Fruit fly (Drosophila melanogaster) whole organism, prepupa: Measurements from ENCODE around the gene CG34039.

Experiments used
- Blimp-1 ChIP-seq: fragments of 200-800 bp; sonication (Bioruptor generic); optimal IDR thresholded peaks from 3 replicates; lab custom pipeline; 2017; ENCODE audit warnings: missing biosample characterization, missing genetic modification characterization, mild to moderate bottlenecking, moderate library complexity, missing genetic modification reagents
- CG10631 ChIP-seq: fragments of 200-800 bp; sonication (Bioruptor generic); optimal IDR thresholded peaks from 2 replicates; lab custom pipeline; 2016; ENCODE audit warnings: missing biosample characterization, missing genetic modification characterization
- CG11294 ChIP-seq: fragments of 200-800 bp; sonication (Bioruptor generic); IDR thresholded peaks from 2 replicates; pipeline ENCODE4 v1.3.6; 2022; ENCODE audit warnings: missing biosample characterization, missing genetic modification characterization
- CG11762 ChIP-seq: fragments of 200-800 bp; sonication (Bioruptor generic); optimal IDR thresholded peaks from 3 replicates; lab custom pipeline; 2016; ENCODE audit warnings: missing biosample characterization, missing genetic modification characterization; ENCODE audit not compliant: insufficient read depth
- CG11902 ChIP-seq: fragments of 200-800 bp; sonication (Bioruptor generic); optimal IDR thresholded peaks from 3 replicates; lab custom pipeline; 2016; ENCODE audit warnings: missing biosample characterization, missing genetic modification characterization
- CG15336 ChIP-seq: fragments of 200-800 bp; sonication (Bioruptor generic); IDR thresholded peaks from 2 replicates; pipeline ENCODE4 v1.3.6; 2022; ENCODE audit warnings: missing biosample characterization, missing genetic modification characterization
- CG3032 ChIP-seq: fragments of 200-800 bp; optimal IDR thresholded peaks from 2 replicates; lab custom pipeline; 2019; ENCODE audit warnings: missing biosample characterization, mild to moderate bottlenecking, missing genetic modification characterization, moderate library complexity
- CG31627 ChIP-seq: fragments of 200-800 bp; sonication (Bioruptor generic); optimal IDR thresholded peaks from 3 replicates; lab custom pipeline; 2016; ENCODE audit warnings: missing biosample characterization, missing genetic modification characterization
- CG32006 ChIP-seq: fragments of 200-800 bp; sonication (Bioruptor generic); optimal IDR thresholded peaks from 3 replicates; lab custom pipeline; 2017; ENCODE audit warnings: missing biosample characterization, mild to moderate bottlenecking, missing genetic modification characterization
- CG3919 ChIP-seq: fragments of 200-800 bp; sonication (Bioruptor generic); optimal IDR thresholded peaks from 3 replicates; lab custom pipeline; 2016; ENCODE audit warnings: missing biosample characterization, missing genetic modification characterization
- CG4318 ChIP-seq: fragments of 200-800 bp; sonication (Bioruptor generic); optimal IDR thresholded peaks from 3 replicates; lab custom pipeline; 2017; ENCODE audit warnings: missing biosample characterization, mild to moderate bottlenecking, missing genetic modification characterization
- CG6163 ChIP-seq: fragments of 200-800 bp; sonication (Bioruptor generic); IDR thresholded peaks from 3 replicates; pipeline ENCODE4 v1.3.6; 2022; ENCODE audit warnings: missing biosample characterization, missing genetic modification characterization
- CG6276 ChIP-seq: fragments of 200-800 bp; sonication (Bioruptor generic); optimal IDR thresholded peaks from 2 replicates; lab custom pipeline; 2017; ENCODE audit warnings: missing biosample characterization, mild to moderate bottlenecking, missing genetic modification characterization
- CG6792 ChIP-seq: fragments of 200-800 bp; sonication (Bioruptor generic); optimal IDR thresholded peaks from 3 replicates; lab custom pipeline; 2016; ENCODE audit warnings: missing biosample characterization, missing genetic modification characterization
- CG6808 ChIP-seq: fragments of 200-800 bp; sonication (Bioruptor generic); optimal IDR thresholded peaks from 3 replicates; lab custom pipeline; 2017; ENCODE audit warnings: missing biosample characterization, missing genetic modification characterization, mild to moderate bottlenecking, moderate library complexity, missing genetic modification reagents
- CG6854 ChIP-seq: fragments of 200-800 bp; sonication (Bioruptor generic); optimal IDR thresholded peaks from 2 replicates; lab custom pipeline; 2017; ENCODE audit warnings: missing biosample characterization, mild to moderate bottlenecking, missing genetic modification characterization
- CG7368 ChIP-seq: fragments of 200-800 bp; sonication (Bioruptor generic); optimal IDR thresholded peaks from 3 replicates; lab custom pipeline; 2016; ENCODE audit warnings: missing biosample characterization, missing genetic modification characterization
- CG8119 ChIP-seq: fragments of 200-800 bp; sonication (Bioruptor generic); IDR thresholded peaks from 3 replicates; pipeline ENCODE4 v1.3.6; 2022; ENCODE audit warnings: missing biosample characterization, missing genetic modification characterization
- CG8319 ChIP-seq: fragments of 200-800 bp; sonication (Bioruptor generic); optimal IDR thresholded peaks from 3 replicates; lab custom pipeline; 2016; ENCODE audit warnings: missing biosample characterization, missing genetic modification characterization
- CG8632 ChIP-seq: fragments of 200-800 bp; sonication (Bioruptor generic); optimal IDR thresholded peaks from 3 replicates; lab custom pipeline; 2016; ENCODE audit warnings: missing biosample characterization, missing genetic modification characterization
- CG9139 ChIP-seq: fragments of 200-800 bp; sonication (Bioruptor generic); optimal IDR thresholded peaks from 3 replicates; lab custom pipeline; 2017; ENCODE audit warnings: missing biosample characterization, mild to moderate bottlenecking, missing genetic modification characterization
- Eip75B ChIP-seq: fragments of 200-800 bp; sonication (Bioruptor generic); optimal IDR thresholded peaks from 3 replicates; lab custom pipeline; 2016; ENCODE audit warnings: missing biosample characterization, missing genetic modification characterization
- Ets21C ChIP-seq: fragments of 200-800 bp; sonication (Bioruptor generic); optimal IDR thresholded peaks from 3 replicates; lab custom pipeline; 2016; ENCODE audit warnings: missing biosample characterization, missing genetic modification characterization
- Gug ChIP-seq: fragments of 200-800 bp; sonication (Bioruptor generic); IDR thresholded peaks from 2 replicates; pipeline ENCODE4 v1.3.6; 2022; ENCODE audit warnings: missing biosample characterization, missing genetic modification characterization
- Hr38 ChIP-seq: sonication (Bioruptor generic); optimal IDR thresholded peaks from 2 replicates; lab custom pipeline; 2016; ENCODE audit warnings: missing biosample characterization, missing genetic modification characterization
- Hr39 ChIP-seq: fragments of 200-800 bp; sonication (Bioruptor generic); optimal IDR thresholded peaks from 2 replicates; lab custom pipeline; 2016; ENCODE audit warnings: missing biosample characterization, missing genetic modification characterization
- Hr4 ChIP-seq: fragments of 200-800 bp; sonication (Bioruptor generic); optimal IDR thresholded peaks from 3 replicates; lab custom pipeline; 2016; ENCODE audit warnings: missing biosample characterization, missing genetic modification characterization
- Met ChIP-seq: fragments of 200-800 bp; sonication (Bioruptor generic); optimal IDR thresholded peaks from 3 replicates; lab custom pipeline; 2016; ENCODE audit warnings: missing biosample characterization, missing genetic modification characterization
- OdsH ChIP-seq: fragments of 200-800 bp; sonication (Bioruptor generic); optimal IDR thresholded peaks from 3 replicates; lab custom pipeline; 2016; ENCODE audit warnings: missing biosample characterization, missing genetic modification characterization
- Sox102F ChIP-seq: fragments of 200-800 bp; sonication (Bioruptor generic); optimal IDR thresholded peaks from 2 replicates; lab custom pipeline; 2016; ENCODE audit warnings: missing biosample characterization, mild to moderate bottlenecking, missing genetic modification characterization
- Sox15 ChIP-seq: fragments of 200-800 bp; sonication (Bioruptor generic); optimal IDR thresholded peaks from 3 replicates; lab custom pipeline; 2016; ENCODE audit warnings: missing biosample characterization, missing genetic modification characterization
- acj6 ChIP-seq: fragments of 200-800 bp; sonication (Bioruptor generic); optimal IDR thresholded peaks from 3 replicates; lab custom pipeline; 2016; ENCODE audit warnings: missing biosample characterization, missing genetic modification characterization
- cyc ChIP-seq: fragments of 200-800 bp; sonication (Bioruptor generic); optimal IDR thresholded peaks from 3 replicates; lab custom pipeline; 2016; ENCODE audit warnings: missing biosample characterization, missing genetic modification characterization
- dac ChIP-seq: fragments of 200-800 bp; sonication (Bioruptor generic); optimal IDR thresholded peaks from 2 replicates; lab custom pipeline; 2017; ENCODE audit warnings: missing biosample characterization, mild to moderate bottlenecking, missing genetic modification characterization
- eg ChIP-seq: fragments of 200-800 bp; sonication (Bioruptor generic); IDR thresholded peaks from 3 replicates; pipeline ENCODE4 v1.3.6; 2022; ENCODE audit warnings: missing biosample characterization, missing genetic modification characterization
- esn ChIP-seq: fragments of 200-800 bp; sonication (Bioruptor generic); optimal IDR thresholded peaks from 2 replicates; lab custom pipeline; 2016; ENCODE audit warnings: missing biosample characterization, mild to moderate bottlenecking, missing genetic modification characterization, moderate library complexity
- fd85E ChIP-seq: fragments of 200-800 bp; sonication (Bioruptor generic); optimal IDR thresholded peaks from 3 replicates; lab custom pipeline; 2016; ENCODE audit warnings: missing biosample characterization, missing genetic modification characterization
- fkh ChIP-seq: fragments of 200-800 bp; sonication (Bioruptor generic); optimal IDR thresholded peaks from 3 replicates; lab custom pipeline; 2017; ENCODE audit warnings: missing biosample characterization, mild to moderate bottlenecking, missing genetic modification characterization, moderate library complexity
- net ChIP-seq: fragments of 200-800 bp; sonication (Bioruptor generic); optimal IDR thresholded peaks from 3 replicates; lab custom pipeline; 2016; ENCODE audit warnings: missing biosample characterization, missing genetic modification characterization
- pdm3 ChIP-seq: fragments of 200-800 bp; sonication (Bioruptor generic); optimal IDR thresholded peaks from 3 replicates; lab custom pipeline; 2016; ENCODE audit warnings: missing biosample characterization, missing genetic modification characterization
- salr ChIP-seq, 2 experiments: fragments of 200-800 bp; sonication (Bioruptor generic); optimal IDR thresholded peaks; 3 replicates each; lab custom pipeline; 2016 to 2018; ENCODE audit warnings: missing biosample characterization in 2 of 2, missing genetic modification characterization in 2 of 2, mild to moderate bottlenecking in 1 of 2
- ss ChIP-seq, 2 experiments: fragments of 200-800 bp; sonication (Bioruptor generic); optimal IDR thresholded peaks; 2 replicates in 1 of 2; 3 replicates in 1 of 2; lab custom pipeline; 2017 to 2018; ENCODE audit warnings: mild to moderate bottlenecking in 2 of 2, missing biosample characterization in 2 of 2, missing genetic modification characterization in 2 of 2, moderate library complexity in 1 of 2
- svp ChIP-seq: fragments of 200-800 bp; sonication (Bioruptor generic); peaks from one replicate; lab custom pipeline; 2016; ENCODE audit warnings: missing biosample characterization, missing genetic modification characterization
- topi ChIP-seq: fragments of 200-800 bp; sonication (Bioruptor generic); optimal IDR thresholded peaks from 3 replicates; lab custom pipeline; 2016; ENCODE audit warnings: missing biosample characterization, missing genetic modification characterization
- vri ChIP-seq: fragments of 200-800 bp; sonication (Bioruptor generic); optimal IDR thresholded peaks from 3 replicates; lab custom pipeline; 2016; ENCODE audit warnings: missing biosample characterization, mild to moderate bottlenecking, missing genetic modification characterization

Gene CG34039

DNA sequence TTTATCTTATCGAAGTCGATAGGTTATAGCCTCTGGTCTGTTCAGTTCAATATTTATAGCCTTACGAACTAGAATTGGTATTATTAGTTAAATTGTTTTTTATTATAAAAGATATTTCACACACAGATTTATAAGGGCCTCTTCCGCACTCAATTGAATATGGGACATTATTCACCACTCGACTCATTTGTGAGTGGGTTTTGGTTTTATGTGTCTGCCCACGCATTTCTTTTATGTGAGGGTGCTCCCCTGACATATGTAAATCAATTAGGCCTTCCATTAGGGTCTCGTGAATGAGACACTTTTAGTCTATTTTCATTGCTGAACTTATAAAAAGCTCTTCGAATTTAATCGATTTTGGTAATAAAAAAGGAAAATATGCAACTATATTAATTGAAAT, 8.2 kb upstream of the CG34039 start:
- TF ChIP-seq CG7368 (no peak), Blimp-1 (no peak), CG11902 (GFP tag; lab: Kevin White, UChicago) (no peak), net (GFP tag; lab: Kevin White, UChicago) (no peak), CG11762 (GFP tag; lab: Kevin White, UChicago) (no peak)

DNA sequence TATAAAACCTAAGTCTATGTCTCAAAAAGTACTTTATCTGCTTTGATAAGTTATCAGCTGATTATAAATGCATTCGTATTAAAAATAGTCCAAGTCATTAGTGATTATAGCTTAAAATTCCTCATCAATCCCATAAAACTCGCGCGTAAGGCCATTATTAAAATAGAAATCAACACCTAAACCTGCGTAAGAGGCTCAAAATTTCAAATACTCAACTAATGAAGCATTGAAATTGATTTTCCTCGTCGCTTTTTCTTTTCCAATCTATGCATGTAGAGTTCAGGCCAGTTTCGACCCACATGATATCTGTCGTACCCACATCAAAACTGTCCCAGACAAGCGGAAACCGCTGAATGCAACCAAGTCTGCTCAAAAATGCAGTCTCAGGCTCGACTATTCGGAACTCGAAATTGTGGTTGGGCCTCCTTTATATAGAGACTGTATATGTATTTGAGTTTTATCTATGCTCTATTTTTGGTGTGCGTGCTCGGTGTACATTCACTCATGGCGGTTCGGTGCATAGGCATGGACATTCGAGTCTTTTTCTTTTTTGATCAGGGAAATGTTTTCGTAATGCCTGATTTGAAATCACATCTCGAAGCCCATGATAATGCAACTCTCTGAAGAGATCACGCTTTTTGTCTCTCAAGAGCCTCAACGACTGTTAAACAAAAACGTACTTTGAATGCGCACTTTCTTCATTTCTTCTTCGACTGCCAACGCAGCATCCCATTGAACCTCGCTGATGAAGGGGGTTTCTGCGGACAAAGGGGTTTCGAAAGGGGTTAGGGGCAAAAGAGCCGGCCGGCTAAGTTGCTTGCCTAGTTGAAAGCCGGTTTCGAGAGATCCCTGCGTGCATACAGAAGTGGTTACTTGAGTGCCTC, 7.5 kb upstream of the CG34039 start:
- no peak for TF ChIP-seq Ets21C (GFP tag; lab: Kevin White, UChicago)
- no peak for TF ChIP-seq CG6854 (GFP tag; lab: Kevin White, UChicago)
- no peak for TF ChIP-seq Hr39 (GFP tag; lab: Kevin White, UChicago)
- TF ChIP-seq dac = no peak
- TF ChIP-seq topi (GFP tag; lab: Kevin White, UChicago) = no peak

dm6 chr3L:14552925-14553239, 6.9 kb upstream of the CG34039 start:
- TF ChIP-seq CG11902 (GFP tag; lab: Kevin White, UChicago) (peak; percentile 85), Sox15 (GFP tag; lab: Kevin White, UChicago) (peak; percentile 85), CG8632 (GFP tag; lab: Kevin White, UChicago) (peak; percentile 91), CG4318 (peak; percentile 90), Hr39 (GFP tag; lab: Kevin White, UChicago) (peak; percentile 54), CG6792 (GFP tag; lab: Kevin White, UChicago) (peak; percentile 93), CG31627 (GFP tag; lab: Kevin White, UChicago) (peak; percentile 33), CG6276 (peak; percentile 91), CG32006 (peak; percentile 94), CG8319 (GFP tag; lab: Kevin White, UChicago) (peak; percentile 93), Gug (peak; percentile 87), Hr38 (GFP tag; lab: Kevin White, UChicago) (no peak), net (GFP tag; lab: Kevin White, UChicago) (peak; percentile 94), cyc (GFP tag; lab: Kevin White, UChicago) (peak; percentile 63), CG9139 (peak; percentile 95), fkh (GFP tag; lab: Kevin White, UChicago) (no peak), fd85E (GFP tag; lab: Kevin White, UChicago) (peak; percentile 80), Met (GFP tag; lab: Kevin White, UChicago) (peak; percentile 61), vri (GFP tag; lab: Kevin White, UChicago) (peak; percentile 26), CG7368 (peak; percentile 93), acj6 (GFP tag; lab: Kevin White, UChicago) (peak; percentile 96), salr (GFP tag; optimal IDR thresholded peaks at IDR 0.05; lab: Kevin White, UChicago) (peak; percentile 92 to 96), pdm3 (GFP tag; lab: Kevin White, UChicago) (peak; percentile 94), OdsH (GFP tag; lab: Kevin White, UChicago) (peak; percentile 96), Eip75B (GFP tag; lab: Kevin White, UChicago) (peak; percentile 97), CG6808 (GFP tag; lab: Kevin White, UChicago) (peak; percentile 96), CG3919 (GFP tag; lab: Kevin White, UChicago) (peak; percentile 98), eg (GFP tag; lab: Robert Waterston, UW) (peak; percentile 92), Ets21C (GFP tag; lab: Kevin White, UChicago) (no peak), CG3032 (tag; lab: Kevin White, UChicago) (peak; percentile 94), CG6163 (GFP tag; lab: Robert Waterston, UW) (peak; percentile 98), Hr4 (GFP tag; lab: Kevin White, UChicago) (peak; percentile 94), esn (GFP tag; lab: Kevin White, UChicago) (peak; percentile 76), CG6854 (GFP tag; lab: Kevin White, UChicago) (no peak), dac (peak; percentile 90), CG11762 (GFP tag; lab: Kevin White, UChicago) (peak; percentile 93), CG11294 (peak; percentile 80), CG8119 (peak; percentile 94), ss (GFP tag; optimal IDR thresholded peaks at IDR 0.05; lab: Kevin White, UChicago) (peak; percentile 97 to 98), topi (GFP tag; lab: Kevin White, UChicago) (peak; percentile 80), CG15336 (GFP tag; lab: Robert Waterston, UW) (peak; percentile 95), Sox102F (peak; percentile 54), CG10631 (GFP tag; lab: Kevin White, UChicago) (peak; percentile 98), svp (GFP tag; lab: Kevin White, UChicago) (peak; percentile 65)
